Fruit fly (Drosophila melanogaster) whole organism, embryonic: ENCODE results near the gene GABPI.

Experiments
- Blimp-1 ChIP-seq: fragments of 200-800 bp; sonication (Bioruptor generic); optimal IDR thresholded peaks from 3 replicates; lab custom pipeline; 2018; ENCODE audit warnings: missing biosample characterization, missing genetic modification characterization, mild to moderate bottlenecking, moderate library complexity, missing genetic modification reagents
- CG2120 ChIP-seq: fragments of 200-800 bp; sonication (Bioruptor generic); optimal IDR thresholded peaks from 3 replicates; lab custom pipeline; 2016; ENCODE audit warnings: missing biosample characterization, missing genetic modification characterization
- CG32767 ChIP-seq: fragments of 200-800 bp; sonication (Bioruptor generic); IDR thresholded peaks from 2 replicates; pipeline ENCODE4 v1.3.6; 2022; ENCODE audit warnings: missing biosample characterization, missing genetic modification characterization
- HLH54F ChIP-seq: fragments of 200-800 bp; sonication (Bioruptor generic); optimal IDR thresholded peaks from 3 replicates; lab custom pipeline; 2016; ENCODE audit warnings: missing biosample characterization, missing genetic modification characterization
- HmgD ChIP-seq: fragments of 200-800 bp; sonication (Bioruptor generic); optimal IDR thresholded peaks from 3 replicates; lab custom pipeline; 2016; ENCODE audit warnings: missing biosample characterization, missing genetic modification characterization
- Hmx ChIP-seq: fragments of 200-800 bp; sonication (Bioruptor generic); optimal IDR thresholded peaks from 2 replicates; lab custom pipeline; 2016; ENCODE audit warnings: missing biosample characterization, missing genetic modification characterization
- Sin3A ChIP-seq: fragments of >200 bp; optimal IDR thresholded peaks from 2 replicates; lab custom pipeline; 2018
- Tbp ChIP-seq: fragments of >200 bp; optimal IDR thresholded peaks from 2 replicates; lab custom pipeline; 2018; ENCODE audit warnings: missing biosample characterization, missing genetic modification characterization
- grau ChIP-seq: fragments of 200-800 bp; optimal IDR thresholded peaks from 3 replicates; lab custom pipeline; 2019; ENCODE audit warnings: missing biosample characterization, mild to moderate bottlenecking, missing genetic modification characterization, moderate library complexity
- nau ChIP-seq: fragments of 200-800 bp; sonication (Bioruptor generic); optimal IDR thresholded peaks from 3 replicates; lab custom pipeline; 2017; ENCODE audit warnings: missing biosample characterization, mild to moderate bottlenecking, missing genetic modification characterization, missing genetic modification reagents
- sug ChIP-seq: fragments of 200-800 bp; optimal IDR thresholded peaks from 2 replicates; lab custom pipeline; 2019; ENCODE audit warnings: missing biosample characterization, mild to moderate bottlenecking, missing genetic modification characterization, moderate library complexity
- trh ChIP-seq: fragments of 200-800 bp; sonication (Bioruptor generic); optimal IDR thresholded peaks from 2 replicates; lab custom pipeline; 2016; ENCODE audit warnings: missing biosample characterization, missing genetic modification characterization

DNA sequence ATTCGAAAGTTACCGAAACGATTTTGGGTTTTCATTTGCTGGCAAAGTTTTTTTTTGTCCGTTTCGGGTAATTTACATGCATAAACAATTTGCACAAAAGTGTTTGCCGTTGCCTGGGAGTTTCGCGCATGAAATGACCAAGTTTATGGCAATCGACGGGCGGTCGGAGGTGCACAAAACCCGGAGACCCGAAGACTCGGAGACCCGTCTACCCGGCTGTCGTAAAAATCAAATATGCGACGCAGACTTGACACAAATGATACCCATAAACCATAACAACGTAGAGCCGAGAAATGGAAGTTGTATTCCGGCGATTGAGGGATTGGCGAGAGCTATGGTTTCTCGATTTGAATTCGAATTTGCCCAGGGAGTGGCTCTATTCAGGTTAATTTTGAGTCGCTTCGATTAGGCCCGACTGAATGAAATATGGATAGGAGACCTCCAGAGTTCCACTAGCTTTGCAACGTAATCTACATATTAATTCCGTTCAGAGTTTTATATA is 23.4 kb upstream of the GABPI start:
- TF ChIP-seq Sin3A (lab: Kevin White, UChicago), result no peak
- TF ChIP-seq Hmx (GFP tag; lab: Kevin White, UChicago), result no peak
- no peak for TF ChIP-seq nau (GFP tag; lab: Kevin White, UChicago)
- TF ChIP-seq sug, result no peak
- no peak for TF ChIP-seq Tbp (GFP tag; lab: Kevin White, UChicago)
- no peak for TF ChIP-seq Blimp-1
- no peak for TF ChIP-seq trh (GFP tag; lab: Kevin White, UChicago)
- TF ChIP-seq HLH54F (GFP tag; lab: Kevin White, UChicago), result no peak
- TF ChIP-seq CG32767 (GFP tag; lab: Robert Waterston, UW), result no peak
- TF ChIP-seq grau (tag; lab: Kevin White, UChicago), result no peak
- no peak for TF ChIP-seq HmgD
- TF ChIP-seq CG2120 (GFP tag; lab: Kevin White, UChicago), result no peak
